Worm (Caenorhabditis elegans): Measurements from ENCODE around the gene atg-4.2.
A peak's percentile ranks its signal among the peaks of the same experiment; 100 is the strongest.

Gene atg-4.2

ce11 chrIV:11695634-11696033 is 27.8 kb downstream of the atg-4.2 start (continued):
- TF ChIP-seq xnd-1 (tag; optimal IDR thresholded peaks at IDR 0.05) (peak; percentile 97), snpc-3.4 (tag; optimal IDR thresholded peaks at IDR 0.05) (peak; percentile 25), lsy-27 (tag; optimal IDR thresholded peaks at IDR 0.05; ENCODE audit: borderline replicate concordance, insufficient read depth) (no peak), hlh-26 (GFP tag; conservative IDR thresholded peaks at IDR 0.05) (no peak), akir-1 (GFP tag; optimal IDR thresholded peaks at IDR 0.05) (no peak), cebp-2 (GFP tag; IDR thresholded peaks at IDR 0.05) (no peak), rcor-1 (GFP tag; IDR thresholded peaks at IDR 0.05) (no peak), F57A8.1 (GFP tag; optimal IDR thresholded peaks at IDR 0.05) (no peak), nfyb-1 (GFP tag; IDR thresholded peaks at IDR 0.05) (no peak), bed-1 (GFP tag; IDR thresholded peaks at IDR 0.05) (no peak), egl-18 (GFP tag; IDR thresholded peaks at IDR 0.05) (no peak), ceh-100 (GFP tag; IDR thresholded peaks at IDR 0.05) (no peak), lin-54 (GFP tag; optimal IDR thresholded peaks at IDR 0.05) (peak; percentile 63), tbp1 (GFP tag; optimal IDR thresholded peaks at IDR 0.05) (peak; percentile 43), F33H1.4 (GFP tag; IDR thresholded peaks at IDR 0.05) (peak; percentile 95), nfya-2 (GFP tag; IDR thresholded peaks at IDR 0.05) (no peak), tlf-1 (GFP tag; optimal IDR thresholded peaks at IDR 0.05) (peak; percentile 41), ztf-22 (GFP tag; optimal IDR thresholded peaks at IDR 0.05) (no peak), B0261.1 (tag; optimal IDR thresholded peaks at IDR 0.05) (no peak), ekl-4 (GFP tag; IDR thresholded peaks at IDR 0.05) (0 out of 2 replicates have a peak, but pooled peaks have one; percentile 33), madf-8 (GFP tag; conservative IDR thresholded peaks at IDR 0.05) (peak; percentile 95), F22D6.2 (tag; optimal IDR thresholded peaks at IDR 0.05) (no peak), athp-1 (tag; optimal IDR thresholded peaks at IDR 0.05) (peak; percentile 7), F49E8.2 (tag; optimal IDR thresholded peaks at IDR 0.05; ENCODE audit: insufficient read depth) (peak; percentile 54), hrde-1 (tag; optimal IDR thresholded peaks at IDR 0.05; ENCODE audit: borderline replicate concordance) (peak; percentile 12), ceh-91 (GFP tag; IDR thresholded peaks at IDR 0.05) (peak; percentile 75), him-1 (tag; optimal IDR thresholded peaks at IDR 0.05) (peak; percentile 76)

ce11 chrIV:11697514-11697913 is 29.7 kb downstream of the atg-4.2 start:
- TF ChIP-seq Y67H2A.10 (GFP tag; conservative IDR thresholded peaks at IDR 0.05) (no peak), B0035.1 (tag; optimal IDR thresholded peaks at IDR 0.05) (no peak), nfyb-1 (GFP tag; IDR thresholded peaks at IDR 0.05) (no peak), egrh-3 (GFP tag; IDR thresholded peaks at IDR 0.05) (no peak), ceh-79 (tag; optimal IDR thresholded peaks at IDR 0.05) (no peak), hmg-20 (GFP tag; IDR thresholded peaks at IDR 0.05) (no peak), xnd-1 (tag; optimal IDR thresholded peaks at IDR 0.05) (no peak), F52B5.7 (tag; optimal IDR thresholded peaks at IDR 0.05) (no peak), lsl-1 (GFP tag; optimal IDR thresholded peaks at IDR 0.05) (no peak), F39B2.1 (GFP tag; IDR thresholded peaks at IDR 0.05) (no peak), snpc-1.1 (tag; optimal IDR thresholded peaks at IDR 0.05; ENCODE audit: insufficient read depth) (no peak), unc-62 (GFP tag; optimal IDR thresholded peaks at IDR 0.05) (no peak), ztf-18 (tag; optimal IDR thresholded peaks at IDR 0.05) (no peak), F55B11.4 (tag; optimal IDR thresholded peaks at IDR 0.05; ENCODE audit: borderline replicate concordance, insufficient read depth) (no peak)
